Fruit fly (Drosophila melanogaster) whole organism, embryonic: ENCODE results near the gene CG15473.

Source experiments
- Asciz ChIP-seq: fragments of 200-800 bp; sonication (Bioruptor generic); optimal IDR thresholded peaks from 2 replicates; lab custom pipeline; 2017; ENCODE audit warnings: missing biosample characterization, mild to moderate bottlenecking, missing genetic modification characterization, missing genetic modification reagents
- CG11093 ChIP-seq: fragments of 200-800 bp; sonication (Bioruptor generic); IDR thresholded peaks from 3 replicates; pipeline ENCODE4 v1.3.6; 2022; ENCODE audit warnings: missing biosample characterization, missing genetic modification characterization
- CG11504 ChIP-seq: fragments of 200-800 bp; sonication (Bioruptor generic); optimal IDR thresholded peaks from 3 replicates; lab custom pipeline; 2019; ENCODE audit warnings: missing biosample characterization, mild to moderate bottlenecking, missing genetic modification characterization, moderate library complexity
- CG11696 ChIP-seq: fragments of 200-800 bp; sonication (Bioruptor generic); IDR thresholded peaks from 2 replicates; pipeline ENCODE4 v1.3.6; 2022; ENCODE audit warnings: missing biosample characterization, missing genetic modification characterization
- CG12155 ChIP-seq: fragments of 200-800 bp; sonication (Bioruptor generic); optimal IDR thresholded peaks from 3 replicates; lab custom pipeline; 2016; ENCODE audit warnings: missing biosample characterization, missing genetic modification characterization
- CG12391 ChIP-seq: fragments of 200-800 bp; sonication (Bioruptor generic); optimal IDR thresholded peaks from 3 replicates; lab custom pipeline; 2018; ENCODE audit warnings: missing biosample characterization, mild to moderate bottlenecking, missing genetic modification characterization, moderate library complexity
- CG12769 ChIP-seq: fragments of 200-800 bp; sonication (Bioruptor generic); optimal IDR thresholded peaks from 2 replicates; lab custom pipeline; 2019; ENCODE audit warnings: missing biosample characterization, mild to moderate bottlenecking, missing genetic modification characterization, moderate library complexity
- CG13424 ChIP-seq: fragments of 200-800 bp; sonication (Bioruptor generic); optimal IDR thresholded peaks from 2 replicates; lab custom pipeline; 2019; ENCODE audit warnings: missing biosample characterization, mild to moderate bottlenecking, missing genetic modification characterization, moderate library complexity
- CG14441 ChIP-seq: fragments of 200-800 bp; sonication (Bioruptor generic); IDR thresholded peaks from 2 replicates; pipeline ENCODE4 v1.3.6; 2022; ENCODE audit warnings: missing biosample characterization, missing genetic modification characterization
- CG14710 ChIP-seq: fragments of 200-800 bp; sonication (Bioruptor generic); optimal IDR thresholded peaks from 3 replicates; lab custom pipeline; 2019; ENCODE audit warnings: missing biosample characterization, mild to moderate bottlenecking, missing genetic modification characterization, moderate library complexity
- CG15073 ChIP-seq: fragments of 200-800 bp; sonication (Bioruptor generic); optimal IDR thresholded peaks from 2 replicates; lab custom pipeline; 2016; ENCODE audit warnings: missing biosample characterization, missing genetic modification characterization
- CG15479 ChIP-seq: fragments of 200-800 bp; sonication (Bioruptor generic); optimal IDR thresholded peaks from 3 replicates; lab custom pipeline; 2019; ENCODE audit warnings: missing biosample characterization, mild to moderate bottlenecking, missing genetic modification characterization, moderate library complexity
- CG1602 ChIP-seq: fragments of 200-800 bp; sonication (Bioruptor generic); optimal IDR thresholded peaks from 3 replicates; lab custom pipeline; 2016; ENCODE audit warnings: missing biosample characterization, missing genetic modification characterization
- CG2120 ChIP-seq: fragments of 200-800 bp; sonication (Bioruptor generic); optimal IDR thresholded peaks from 3 replicates; lab custom pipeline; 2016; ENCODE audit warnings: missing biosample characterization, missing genetic modification characterization
- CG30020 ChIP-seq: fragments of 200-800 bp; optimal IDR thresholded peaks from 2 replicates; lab custom pipeline; 2019; ENCODE audit warnings: missing biosample characterization, mild to moderate bottlenecking, missing genetic modification characterization, moderate library complexity
- CG31365 ChIP-seq: fragments of 200-800 bp; sonication (Bioruptor generic); optimal IDR thresholded peaks from 2 replicates; lab custom pipeline; 2018; ENCODE audit warnings: missing biosample characterization, mild to moderate bottlenecking, missing genetic modification characterization
- CG4328 ChIP-seq: fragments of 200-800 bp; sonication (Bioruptor generic); optimal IDR thresholded peaks from 3 replicates; lab custom pipeline; 2017; ENCODE audit warnings: missing biosample characterization, missing genetic modification reagents, missing genetic modification characterization
- CG4854 ChIP-seq: fragments of 200-800 bp; sonication (Bioruptor generic); optimal IDR thresholded peaks from 2 replicates; lab custom pipeline; 2016; ENCODE audit warnings: missing biosample characterization, missing genetic modification characterization, inconsistent platforms
- CG7839 ChIP-seq: fragments of 200-800 bp; sonication (Bioruptor generic); optimal IDR thresholded peaks from 3 replicates; lab custom pipeline; 2018; ENCODE audit warnings: missing biosample characterization, mild to moderate bottlenecking, missing genetic modification characterization, moderate library complexity
- CTCF ChIP-seq: fragments of 200-800 bp; sonication (Bioruptor generic); optimal IDR thresholded peaks from 2 replicates; lab custom pipeline; 2017; ENCODE audit warnings: missing biosample characterization, mild to moderate bottlenecking, missing genetic modification characterization, moderate library complexity
- D19A ChIP-seq: fragments of 200-800 bp; optimal IDR thresholded peaks from 3 replicates; lab custom pipeline; 2019; ENCODE audit warnings: missing biosample characterization, mild to moderate bottlenecking, missing genetic modification characterization, moderate library complexity
- Drgx ChIP-seq: fragments of 200-800 bp; sonication (Bioruptor generic); IDR thresholded peaks from 2 replicates; pipeline ENCODE4 v1.3.6; 2022; ENCODE audit warnings: missing biosample characterization, missing genetic modification characterization
- Elba2 ChIP-seq: fragments of 200-800 bp; sonication (Bioruptor generic); optimal IDR thresholded peaks from 3 replicates; lab custom pipeline; 2016; ENCODE audit warnings: missing biosample characterization, missing genetic modification characterization
- Fer1 ChIP-seq: fragments of 200-800 bp; sonication (Bioruptor generic); optimal IDR thresholded peaks from 2 replicates; lab custom pipeline; 2017; ENCODE audit warnings: missing biosample characterization, mild to moderate bottlenecking, missing genetic modification characterization
- Fer2 ChIP-seq: fragments of 200-800 bp; sonication (Bioruptor generic); optimal IDR thresholded peaks from 2 replicates; lab custom pipeline; 2018; ENCODE audit warnings: missing biosample characterization, mild to moderate bottlenecking, missing genetic modification characterization, moderate library complexity
- H15 ChIP-seq: fragments of 200-800 bp; sonication (Bioruptor generic); IDR thresholded peaks from 3 replicates; pipeline ENCODE4 v1.3.6; 2022; ENCODE audit warnings: missing biosample characterization, missing genetic modification characterization
- H2.0 ChIP-seq: fragments of 200-800 bp; sonication (Bioruptor generic); IDR thresholded peaks from 2 replicates; pipeline ENCODE4 v1.3.6; 2022; ENCODE audit warnings: missing biosample characterization, missing genetic modification characterization
- Hand ChIP-seq: fragments of 200-800 bp; sonication (Bioruptor generic); optimal IDR thresholded peaks from 2 replicates; lab custom pipeline; 2017; ENCODE audit warnings: mild to moderate bottlenecking, missing biosample characterization, missing genetic modification reagents, missing genetic modification characterization
- NC2β ChIP-seq: fragments of 200-800 bp; sonication (Bioruptor generic); optimal IDR thresholded peaks from 2 replicates; lab custom pipeline; 2016; ENCODE audit warnings: missing biosample characterization, missing genetic modification characterization
- Oaz ChIP-seq: fragments of 200-800 bp; sonication (Bioruptor generic); IDR thresholded peaks from 2 replicates; pipeline ENCODE4 v1.3.6; 2022; ENCODE audit warnings: missing biosample characterization, missing genetic modification characterization
- Sox100B ChIP-seq: fragments of 200-800 bp; sonication (Bioruptor generic); optimal IDR thresholded peaks from 3 replicates; lab custom pipeline; 2018; ENCODE audit warnings: missing biosample characterization, mild to moderate bottlenecking, missing genetic modification characterization
- Sry-δ ChIP-seq: fragments of 200-800 bp; sonication (Bioruptor generic); optimal IDR thresholded peaks from 2 replicates; lab custom pipeline; 2016; ENCODE audit warnings: missing biosample characterization, missing genetic modification characterization
- Xbp1 ChIP-seq: fragments of 200-800 bp; sonication (Bioruptor generic); optimal IDR thresholded peaks from 3 replicates; lab custom pipeline; 2016; ENCODE audit warnings: missing biosample characterization, mild to moderate bottlenecking, missing genetic modification characterization
- amos ChIP-seq: fragments of 200-800 bp; sonication (Bioruptor generic); IDR thresholded peaks from 2 replicates; pipeline ENCODE4 v1.3.6; 2022; ENCODE audit warnings: missing biosample characterization, missing genetic modification characterization; ENCODE audit not compliant: partially characterized antibody
- ato ChIP-seq: fragments of 200-800 bp; sonication (Bioruptor generic); IDR thresholded peaks from 2 replicates; pipeline ENCODE4 v1.3.6; 2022; ENCODE audit warnings: missing biosample characterization, missing genetic modification characterization; ENCODE audit not compliant: partially characterized antibody
- btn ChIP-seq: fragments of 200-800 bp; sonication (Bioruptor generic); optimal IDR thresholded peaks from 2 replicates; lab custom pipeline; 2016; ENCODE audit warnings: missing biosample characterization, missing genetic modification characterization
- crol ChIP-seq: fragments of 200-800 bp; sonication (Bioruptor generic); IDR thresholded peaks from 2 replicates; pipeline ENCODE4 v1.3.6; 2022; ENCODE audit warnings: missing biosample characterization, missing genetic modification characterization
- fd102C ChIP-seq: fragments of 200-800 bp; sonication (Bioruptor generic); optimal IDR thresholded peaks from 2 replicates; lab custom pipeline; 2018; ENCODE audit warnings: missing biosample characterization, mild to moderate bottlenecking, missing genetic modification characterization, moderate library complexity
- fd3F ChIP-seq: fragments of 200-800 bp; sonication (Bioruptor generic); optimal IDR thresholded peaks from 2 replicates; lab custom pipeline; 2018; ENCODE audit warnings: missing biosample characterization, mild to moderate bottlenecking, missing genetic modification characterization, moderate library complexity
- fd64A ChIP-seq: fragments of 200-800 bp; sonication (Bioruptor generic); optimal IDR thresholded peaks from 3 replicates; lab custom pipeline; 2018; ENCODE audit warnings: missing biosample characterization, mild to moderate bottlenecking, missing genetic modification characterization
- gce ChIP-seq: fragments of 200-800 bp; sonication (Bioruptor generic); IDR thresholded peaks from 3 replicates; pipeline ENCODE4 v1.3.6; 2022; ENCODE audit warnings: missing biosample characterization, missing genetic modification characterization
- lab ChIP-seq: fragments of 200-800 bp; sonication (Bioruptor generic); optimal IDR thresholded peaks from 3 replicates; lab custom pipeline; 2017; ENCODE audit warnings: missing biosample characterization, missing genetic modification characterization, mild to moderate bottlenecking, moderate library complexity, missing genetic modification reagents
- lbe ChIP-seq: fragments of 200-800 bp; sonication (Bioruptor generic); optimal IDR thresholded peaks from 2 replicates; lab custom pipeline; 2016; ENCODE audit warnings: missing biosample characterization, mild to moderate bottlenecking, missing genetic modification characterization
- pnt ChIP-seq: fragments of 200-800 bp; sonication (Bioruptor generic); optimal IDR thresholded peaks from 3 replicates; lab custom pipeline; 2016; ENCODE audit warnings: missing biosample characterization, missing genetic modification characterization
- ranshi ChIP-seq: fragments of 200-800 bp; sonication (Bioruptor generic); IDR thresholded peaks from 2 replicates; pipeline ENCODE4 v1.3.6; 2022; ENCODE audit warnings: missing biosample characterization, missing genetic modification characterization
- sens-2 ChIP-seq: fragments of 200-800 bp; sonication (Bioruptor generic); IDR thresholded peaks from 2 replicates; pipeline ENCODE4 v1.3.6; 2022; ENCODE audit warnings: missing biosample characterization, missing genetic modification characterization
- tx ChIP-seq: fragments of 200-800 bp; sonication (Bioruptor generic); optimal IDR thresholded peaks from 2 replicates; lab custom pipeline; 2016; ENCODE audit warnings: missing biosample characterization, missing genetic modification characterization
- vvl ChIP-seq: fragments of 200-800 bp; sonication (Bioruptor generic); IDR thresholded peaks from 2 replicates; pipeline ENCODE4 v1.3.6; 2022; ENCODE audit warnings: missing biosample characterization, missing genetic modification characterization
- wdn ChIP-seq: fragments of 200-800 bp; sonication (Bioruptor generic); IDR thresholded peaks from 2 replicates; pipeline ENCODE4 v1.3.6; 2022; ENCODE audit warnings: missing biosample characterization, missing genetic modification characterization
- zen ChIP-seq: fragments of 200-800 bp; sonication (Bioruptor generic); optimal IDR thresholded peaks from 3 replicates; lab custom pipeline; 2018; ENCODE audit warnings: missing biosample characterization, mild to moderate bottlenecking, missing genetic modification characterization, moderate library complexity

CG15473 gene

dm6 chrX:4666650-4667360 lies 12.5 kb upstream of the CG15473 start, which contains the start of gene CG3009 (continued):
- TF ChIP-seq sens-2 (GFP tag; lab: Robert Waterston, UW) (peak; percentile 92), CG2120 (peak; percentile 99), lab (GFP tag; lab: Kevin White, UChicago) (peak; percentile 99), CG12155 (GFP tag; lab: Kevin White, UChicago) (peak; percentile 96), D19A (tag; lab: Kevin White, UChicago) (peak; percentile 92), fd102C (GFP tag; lab: Kevin White, UChicago) (peak; percentile 5), CG4854 (GFP tag; lab: Kevin White, UChicago) (peak; percentile 95), CTCF (peak; percentile 78), wdn (GFP tag; lab: Robert Waterston, UW) (peak; percentile 98), Hand (GFP tag; lab: Kevin White, UChicago) (peak; percentile 97), CG7839 (tag; lab: Kevin White, UChicago) (peak; percentile 98), btn (GFP tag; lab: Kevin White, UChicago) (peak; percentile 95), Xbp1 (GFP tag; lab: Kevin White, UChicago) (peak; percentile 98), CG13424 (tag; lab: Kevin White, UChicago) (peak; percentile 98), H15 (GFP tag; lab: Robert Waterston, UW) (peak; percentile 94), Fer2 (tag; lab: Kevin White, UChicago) (peak; percentile 95), CG12769 (tag; lab: Kevin White, UChicago) (peak; percentile 98), ato (GFP tag; lab: Robert Waterston, UW) (no peak), Sry-δ (GFP tag; lab: Kevin White, UChicago) (peak; percentile 72), CG14441 (GFP tag; lab: Robert Waterston, UW) (peak; percentile 98), CG15073 (peak; percentile 69), CG14710 (tag; lab: Kevin White, UChicago) (peak; percentile 89), CG30020 (peak; percentile 72), gce (peak; percentile 95), fd3F (GFP tag; lab: Kevin White, UChicago) (peak; percentile 96), Elba2 (GFP tag; lab: Kevin White, UChicago) (peak; percentile 30), pnt (GFP tag; lab: Kevin White, UChicago) (peak; percentile 97), CG11504 (tag; lab: Kevin White, UChicago) (peak; percentile 96), vvl (GFP tag; lab: Robert Waterston, UW) (peak; percentile 98), CG4328 (GFP tag; lab: Kevin White, UChicago) (peak; percentile 98), crol (GFP tag; lab: Robert Waterston, UW) (peak; percentile 70), CG11696 (GFP tag; lab: Robert Waterston, UW) (peak; percentile 90), CG12391 (peak; percentile 96), CG31365 (tag; lab: Kevin White, UChicago) (peak; percentile 92), amos (GFP tag; lab: Robert Waterston, UW) (peak; percentile 24; the same call in 1 of the 2 replicates), Sox100B (GFP tag; lab: Kevin White, UChicago) (peak; percentile 95), zen (tag; lab: Kevin White, UChicago) (peak; percentile 83), Fer1 (GFP tag; lab: Kevin White, UChicago) (peak; percentile 99), lbe (GFP tag; lab: Kevin White, UChicago) (peak; percentile 90), NC2β (GFP tag; lab: Kevin White, UChicago) (peak; percentile 95), CG15479 (GFP tag; lab: Kevin White, UChicago) (no peak), CG11093 (peak; percentile 95), ranshi (GFP tag; lab: Robert Waterston, UW) (peak; percentile 98), H2.0 (GFP tag; lab: Robert Waterston, UW) (peak; percentile 96), Drgx (GFP tag; lab: Robert Waterston, UW) (peak; percentile 98), tx (GFP tag; lab: Kevin White, UChicago) (peak; percentile 98), CG1602 (GFP tag; lab: Kevin White, UChicago) (peak; percentile 94), Asciz (GFP tag; lab: Kevin White, UChicago) (peak; percentile 94), fd64A (GFP tag; lab: Kevin White, UChicago) (peak; percentile 92), Oaz (GFP tag; lab: Robert Waterston, UW) (peak; percentile 96)
